Worm (Caenorhabditis elegans) whole organism, midembryonic: ENCODE results near the gene C49H3.4.

Experiments
- T22C8.4 ChIP-seq: fragments of 200-800 bp; sonication (Bioruptor generic); IDR thresholded peaks from 2 replicates; pipeline ENCODE4 v1.3.6; 2022; ENCODE audit warnings: missing genetic modification characterization, missing compliant biosample characterization
- cog-1 ChIP-seq: sonication (generic microtip); optimal IDR thresholded peaks from 2 replicates; lab custom pipeline; 2016; ENCODE audit warnings: missing genetic modification characterization, missing compliant biosample characterization
- flt-1 ChIP-seq: fragments of 200-800 bp; sonication (Bioruptor generic); IDR thresholded peaks from 2 replicates; pipeline ENCODE4 v1.3.6; 2022; ENCODE audit warnings: missing genetic modification characterization, missing compliant biosample characterization
- klf-2 ChIP-seq: fragments of 200-800 bp; sonication (Bioruptor generic); conservative IDR thresholded peaks from 2 replicates; pipeline ENCODE4 v1.3.6; 2022; ENCODE audit warnings: missing genetic modification reagents, missing genetic modification characterization, missing compliant biosample characterization
- med-1 ChIP-seq: sonication (generic microtip); optimal IDR thresholded peaks from 2 replicates; lab custom pipeline; 2017; ENCODE audit warnings: missing genetic modification characterization, mild to moderate bottlenecking, missing compliant biosample characterization, antibody characterized with exemption, missing genetic modification reagents; ENCODE audit not compliant: insufficient read depth
- tab-1 ChIP-seq: fragments of 200-800 bp; sonication (Bioruptor generic); IDR thresholded peaks from 2 replicates; pipeline ENCODE4 v1.3.6; 2022; ENCODE audit warnings: missing genetic modification characterization, missing compliant biosample characterization
- ztf-29 ChIP-seq: fragments of 200-800 bp; sonication (Bioruptor generic); IDR thresholded peaks from 2 replicates; pipeline ENCODE4 v1.3.6; 2022; ENCODE audit warnings: missing genetic modification reagents, missing genetic modification characterization, missing compliant biosample characterization

ce11 chrIV:7909455-7910141, 5.5 kb upstream of the C49H3.4 start:
- TF ChIP-seq med-1 (GFP tag; lab: Kevin White, UChicago) (no peak), ztf-29 (no peak), cog-1 (tag; lab: Kevin White, UChicago) (no peak), tab-1 (no peak), T22C8.4 (GFP tag; lab: Robert Waterston, UW) (no peak), klf-2 (no peak), flt-1 (peak; percentile 47; the same call in 1 of the 2 replicates)
